Fruit fly (Drosophila melanogaster): ENCODE measurements around the gene ND-B14.5B.

ND-B14.5B gene

DNA sequence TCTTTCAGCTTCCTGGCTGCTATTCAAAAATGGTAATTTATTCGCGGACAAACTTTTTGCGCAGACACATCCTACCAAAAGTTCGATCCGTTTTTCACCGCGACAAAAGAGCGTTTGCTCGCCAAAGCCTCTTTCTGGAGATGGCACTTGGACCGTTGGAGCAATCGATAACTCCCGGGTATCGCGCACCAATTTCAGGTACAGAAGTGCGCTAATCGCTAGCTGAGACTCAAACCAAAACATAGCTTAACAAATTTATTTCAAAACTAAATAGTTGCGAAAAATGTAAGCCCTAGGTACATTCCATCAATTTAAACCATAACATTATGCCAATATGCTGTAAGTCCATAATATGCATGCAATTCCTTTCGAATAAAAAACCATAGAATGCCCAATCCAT, 939 bp downstream of the ND-B14.5B start, which contains the start of gene toc (continued):
- TF ChIP-seq cato (GFP tag; optimal IDR thresholded peaks at IDR 0.05; ENCODE audit: borderline replicate concordance) (no peak), BtbVII (GFP tag; optimal IDR thresholded peaks at IDR 0.05) (no peak), CG16863 (GFP tag; optimal IDR thresholded peaks at IDR 0.05) (no peak), bcd (GFP tag; optimal IDR thresholded peaks at IDR 0.05) (peak; percentile 16), Fer3 (tag; optimal IDR thresholded peaks at IDR 0.05) (no peak), Hr3 (GFP tag; optimal IDR thresholded peaks at IDR 0.05) (no peak), CG1832 (GFP tag; optimal IDR thresholded peaks at IDR 0.05) (no peak), phol (tag; optimal IDR thresholded peaks at IDR 0.05) (peak; percentile 11), CG12299 (tag; optimal IDR thresholded peaks at IDR 0.05) (no peak), tio (GFP tag; optimal IDR thresholded peaks at IDR 0.05) (no peak), CG7372 (GFP tag; IDR thresholded peaks at IDR 0.05) (no peak), fd96Cb (tag; optimal IDR thresholded peaks at IDR 0.05) (no peak), sug (tag; optimal IDR thresholded peaks at IDR 0.05) (peak; percentile 10), trh (GFP tag; optimal IDR thresholded peaks at IDR 0.05) (no peak), ab (GFP tag; optimal IDR thresholded peaks at IDR 0.05) (no peak), Dip2 (GFP tag; IDR thresholded peaks at IDR 0.05) (no peak), slp2 (GFP tag; optimal IDR thresholded peaks at IDR 0.05) (no peak), Atf-2 (GFP tag; optimal IDR thresholded peaks at IDR 0.05) (no peak), cg (GFP tag; optimal IDR thresholded peaks at IDR 0.05) (no peak), amos (GFP tag; IDR thresholded peaks at IDR 0.05; ENCODE audit: partially characterized antibody) (peak; percentile 92), Hr39 (optimal IDR thresholded peaks at IDR 0.05) (no peak), nau (GFP tag; optimal IDR thresholded peaks at IDR 0.05) (no peak), CG3281 (GFP tag; optimal IDR thresholded peaks at IDR 0.05) (no peak), sna (GFP tag; IDR thresholded peaks at IDR 0.05; ENCODE audit: partially characterized antibody) (peak; percentile 79), ems (GFP tag; optimal IDR thresholded peaks at IDR 0.05) (no peak), wdn (GFP tag; IDR thresholded peaks at IDR 0.05) (no peak), Nf-YA (GFP tag; IDR thresholded peaks at IDR 0.05) (no peak), ase (GFP tag; IDR thresholded peaks at IDR 0.05) (no peak), CG5245 (GFP tag; optimal IDR thresholded peaks at IDR 0.05) (no peak), CG10209 (GFP tag; optimal IDR thresholded peaks at IDR 0.05) (no peak), B-H2 (GFP tag; optimal IDR thresholded peaks at IDR 0.05) (no peak), CG11247 (GFP tag; IDR thresholded peaks at IDR 0.05) (no peak), NK7.1 (GFP tag; optimal IDR thresholded peaks at IDR 0.05) (no peak), CG4282 (GFP tag; optimal IDR thresholded peaks at IDR 0.05) (no peak), zf30C (GFP tag; optimal IDR thresholded peaks at IDR 0.05) (no peak), CG12104 (GFP tag; optimal IDR thresholded peaks at IDR 0.05) (no peak), crol (GFP tag; IDR thresholded peaks at IDR 0.05) (no peak), CG31224 (GFP tag; IDR thresholded peaks at IDR 0.05) (no peak), ftz-f1 (GFP tag; optimal IDR thresholded peaks at IDR 0.05) (no peak), zen (tag; optimal IDR thresholded peaks at IDR 0.05) (no peak), scrt (GFP tag; optimal IDR thresholded peaks at IDR 0.05) (no peak), Aef1 (GFP tag; IDR thresholded peaks at IDR 0.05) (no peak), Fer2 (tag; optimal IDR thresholded peaks at IDR 0.05) (no peak), chif (GFP tag; optimal IDR thresholded peaks at IDR 0.05) (no peak), Sin3A (optimal IDR thresholded peaks at IDR 0.05) (no peak), CG4404 (GFP tag; IDR thresholded peaks at IDR 0.05) (no peak), CG14860 (GFP tag; IDR thresholded peaks at IDR 0.05; ENCODE audit: partially characterized antibody) (peak; percentile 70), HLH4C (GFP tag; IDR thresholded peaks at IDR 0.05; ENCODE audit: partially characterized antibody) (peak; percentile 89), Chrac-16 (GFP tag; optimal IDR thresholded peaks at IDR 0.05) (no peak), CG9932 (GFP tag; IDR thresholded peaks at IDR 0.05) (0 out of 2 replicates have a peak, but pooled peaks have one; percentile 6), Drgx (GFP tag; IDR thresholded peaks at IDR 0.05) (0 out of 2 replicates have a peak, but pooled peaks have one; percentile 24), CG6791 (GFP tag; IDR thresholded peaks at IDR 0.05; ENCODE audit: partially characterized antibody) (peak; percentile 90), bowl (GFP tag; IDR thresholded peaks at IDR 0.05) (no peak)

Data from whole organism, embryonic.